Worm (Caenorhabditis elegans) whole organism, L3 larva: ENCODE results near the gene magu-1.

Source experiments
- R02D3.7 ChIP-seq: fragments of 150-350 bp; optimal IDR thresholded peaks from 2 replicates; lab custom pipeline; 2014; ENCODE audit warnings: missing biosample characterization, missing genetic modification characterization
- aly-2 ChIP-seq: fragments of 150-350 bp; optimal IDR thresholded peaks from 2 replicates; lab custom pipeline; 2014; ENCODE audit warnings: missing biosample characterization, missing genetic modification characterization
- ama-1 ChIP-seq: fragments of 150-350 bp; optimal IDR thresholded peaks from 2 replicates; lab custom pipeline; 2018
- ceh-28 ChIP-seq: fragments of 150-350 bp; optimal IDR thresholded peaks from 2 replicates; lab custom pipeline; 2014; ENCODE audit warnings: missing biosample characterization, missing genetic modification reagents, missing genetic modification characterization
- ceh-9 ChIP-seq: sonication (generic microtip); optimal IDR thresholded peaks from 2 replicates; lab custom pipeline; 2018; ENCODE audit warnings: missing biosample characterization, missing genetic modification characterization
- daf-12 ChIP-seq: fragments of 150-350 bp; optimal IDR thresholded peaks from 2 replicates; lab custom pipeline; 2014; ENCODE audit warnings: missing biosample characterization, missing genetic modification reagents, missing genetic modification characterization
- egl-27 ChIP-seq: sonication (generic microtip); optimal IDR thresholded peaks from 4 replicates; lab custom pipeline; 2017; ENCODE audit warnings: missing biosample characterization, missing genetic modification reagents, missing genetic modification characterization
- egl-5 ChIP-seq: fragments of 150-350 bp; optimal IDR thresholded peaks from 2 replicates; lab custom pipeline; 2017; ENCODE audit warnings: missing biosample characterization, missing genetic modification reagents, missing genetic modification characterization, inconsistent platforms
- elt-1 ChIP-seq: fragments of 150-350 bp; optimal IDR thresholded peaks from 2 replicates; lab custom pipeline; 2014; ENCODE audit warnings: missing biosample characterization, missing genetic modification characterization
- elt-2 ChIP-seq: sonication (generic microtip); optimal IDR thresholded peaks from 2 replicates; lab custom pipeline; 2016; ENCODE audit warnings: missing genetic modification reagents, mild to moderate bottlenecking, missing genetic modification characterization, missing compliant biosample characterization
- elt-3 ChIP-seq, 3 experiments: fragments of 150-350 bp in 1 of 3; sonication (generic microtip) in 2 of 3; optimal IDR thresholded peaks; 2 replicates in 2 of 3; 4 replicates in 1 of 3; lab custom pipeline; 2014 to 2017; ENCODE audit warnings: missing biosample characterization in 3 of 3, missing genetic modification characterization in 3 of 3
- eor-1 ChIP-seq, 2 experiments: fragments of 150-350 bp; optimal IDR thresholded peaks; 2 replicates each; lab custom pipeline; 2014 to 2018; ENCODE audit warnings: missing biosample characterization in 2 of 2, missing genetic modification characterization in 2 of 2
- fkh-10 ChIP-seq: sonication (generic microtip); optimal IDR thresholded peaks from 2 replicates; lab custom pipeline; 2017; ENCODE audit warnings: missing biosample characterization, missing genetic modification reagents, missing genetic modification characterization
- fkh-2 ChIP-seq: fragments of 150-350 bp; optimal IDR thresholded peaks from 2 replicates; lab custom pipeline; 2014; ENCODE audit warnings: missing biosample characterization, missing genetic modification reagents, missing genetic modification characterization
- fos-1 ChIP-seq: fragments of 150-350 bp; optimal IDR thresholded peaks from 2 replicates; lab custom pipeline; 2014; ENCODE audit warnings: missing biosample characterization, missing genetic modification characterization
- hmg-11 ChIP-seq: sonication (generic microtip); optimal IDR thresholded peaks from 2 replicates; lab custom pipeline; 2016; ENCODE audit warnings: missing genetic modification characterization, missing compliant biosample characterization
- jun-1 ChIP-seq: fragments of 150-350 bp; optimal IDR thresholded peaks from 2 replicates; lab custom pipeline; 2014; ENCODE audit warnings: missing biosample characterization, missing genetic modification reagents, missing genetic modification characterization
- lin-15B ChIP-seq: fragments of 150-350 bp; optimal IDR thresholded peaks from 2 replicates; lab custom pipeline; 2014; ENCODE audit warnings: missing biosample characterization, missing genetic modification characterization
- lin-39 ChIP-seq: fragments of 150-350 bp; optimal IDR thresholded peaks from 2 replicates; lab custom pipeline; 2018; ENCODE audit warnings: missing biosample characterization, missing genetic modification reagents, missing genetic modification characterization
- lsy-12 ChIP-seq: sonication (generic microtip); optimal IDR thresholded peaks from 2 replicates; lab custom pipeline; 2016; ENCODE audit warnings: mild to moderate bottlenecking, missing genetic modification characterization, missing compliant biosample characterization
- mdl-1 ChIP-seq: fragments of 150-350 bp; optimal IDR thresholded peaks from 2 replicates; lab custom pipeline; 2014; ENCODE audit warnings: missing biosample characterization, missing genetic modification characterization
- mml-1 ChIP-seq: fragments of 150-350 bp; sonication (generic microtip); optimal IDR thresholded peaks from 3 replicates; lab custom pipeline; 2014; ENCODE audit warnings: missing biosample characterization, missing genetic modification characterization
- nfya-1 ChIP-seq: sonication (generic microtip); optimal IDR thresholded peaks from 2 replicates; lab custom pipeline; 2017; ENCODE audit warnings: missing genetic modification characterization, mild to moderate bottlenecking, missing compliant biosample characterization, antibody characterized with exemption, moderate library complexity; ENCODE audit not compliant: insufficient read depth
- nhr-11 ChIP-seq: fragments of 150-350 bp; optimal IDR thresholded peaks from 2 replicates; lab custom pipeline; 2014; ENCODE audit warnings: missing biosample characterization, missing genetic modification characterization
- nhr-12 ChIP-seq: fragments of 150-350 bp; optimal IDR thresholded peaks from 2 replicates; lab custom pipeline; 2014; ENCODE audit warnings: missing biosample characterization, missing genetic modification characterization
- nhr-23 ChIP-seq: fragments of 150-350 bp; optimal IDR thresholded peaks from 2 replicates; lab custom pipeline; 2014; ENCODE audit warnings: missing biosample characterization, missing genetic modification reagents, missing genetic modification characterization
- nhr-25 ChIP-seq: sonication (generic microtip); optimal IDR thresholded peaks from 2 replicates; lab custom pipeline; 2017; ENCODE audit warnings: missing biosample characterization, missing genetic modification characterization
- nhr-28 ChIP-seq: fragments of 150-350 bp; optimal IDR thresholded peaks from 2 replicates; lab custom pipeline; 2014; ENCODE audit warnings: missing biosample characterization, missing genetic modification characterization
- nhr-67 ChIP-seq: fragments of 150-350 bp; optimal IDR thresholded peaks from 2 replicates; lab custom pipeline; 2014; ENCODE audit warnings: missing biosample characterization, missing genetic modification characterization
- nhr-76 ChIP-seq: fragments of 150-350 bp; sonication (generic microtip); optimal IDR thresholded peaks from 5 replicates; lab custom pipeline; 2014; ENCODE audit warnings: missing biosample characterization, missing genetic modification characterization
- nhr-77 ChIP-seq: fragments of 150-350 bp; optimal IDR thresholded peaks from 2 replicates; lab custom pipeline; 2014; ENCODE audit warnings: missing biosample characterization, missing genetic modification characterization
- pha-4 ChIP-seq: fragments of 150-350 bp; optimal IDR thresholded peaks from 2 replicates; lab custom pipeline; 2014; ENCODE audit warnings: missing biosample characterization, missing genetic modification reagents, missing genetic modification characterization
- pqm-1 ChIP-seq: fragments of 150-350 bp; optimal IDR thresholded peaks from 2 replicates; lab custom pipeline; 2017; ENCODE audit warnings: missing biosample characterization, missing genetic modification characterization, inconsistent platforms
- sea-2 ChIP-seq: fragments of 150-350 bp; sonication (generic microtip); optimal IDR thresholded peaks from 4 replicates; lab custom pipeline; 2014; ENCODE audit warnings: missing biosample characterization, missing genetic modification reagents, missing genetic modification characterization
- skn-1 ChIP-seq: fragments of 150-350 bp; optimal IDR thresholded peaks from 2 replicates; lab custom pipeline; 2014; ENCODE audit warnings: missing biosample characterization, missing genetic modification characterization
- snpc-4 ChIP-seq: fragments of 150-350 bp; optimal IDR thresholded peaks from 2 replicates; lab custom pipeline; 2014; ENCODE audit warnings: missing biosample characterization, missing genetic modification characterization
- tbx-2 ChIP-seq: sonication (generic microtip); optimal IDR thresholded peaks from 2 replicates; lab custom pipeline; 2016; ENCODE audit warnings: mild to moderate bottlenecking, missing genetic modification characterization, missing compliant biosample characterization
- unc-62 ChIP-seq: fragments of 150-350 bp; sonication (generic microtip); optimal IDR thresholded peaks from 4 replicates; lab custom pipeline; 2014; ENCODE audit warnings: missing biosample characterization, missing genetic modification reagents, missing genetic modification characterization
- zag-1 ChIP-seq: fragments of 150-350 bp; optimal IDR thresholded peaks from 2 replicates; lab custom pipeline; 2014; ENCODE audit warnings: missing biosample characterization, missing genetic modification characterization
- ztf-11 ChIP-seq: fragments of 150-350 bp; optimal IDR thresholded peaks from 2 replicates; lab custom pipeline; 2014; ENCODE audit warnings: missing biosample characterization, missing genetic modification characterization
- ztf-4 ChIP-seq: fragments of 150-350 bp; optimal IDR thresholded peaks from 2 replicates; lab custom pipeline; 2014; ENCODE audit warnings: missing biosample characterization, missing genetic modification characterization

The magu-1 gene

DNA sequence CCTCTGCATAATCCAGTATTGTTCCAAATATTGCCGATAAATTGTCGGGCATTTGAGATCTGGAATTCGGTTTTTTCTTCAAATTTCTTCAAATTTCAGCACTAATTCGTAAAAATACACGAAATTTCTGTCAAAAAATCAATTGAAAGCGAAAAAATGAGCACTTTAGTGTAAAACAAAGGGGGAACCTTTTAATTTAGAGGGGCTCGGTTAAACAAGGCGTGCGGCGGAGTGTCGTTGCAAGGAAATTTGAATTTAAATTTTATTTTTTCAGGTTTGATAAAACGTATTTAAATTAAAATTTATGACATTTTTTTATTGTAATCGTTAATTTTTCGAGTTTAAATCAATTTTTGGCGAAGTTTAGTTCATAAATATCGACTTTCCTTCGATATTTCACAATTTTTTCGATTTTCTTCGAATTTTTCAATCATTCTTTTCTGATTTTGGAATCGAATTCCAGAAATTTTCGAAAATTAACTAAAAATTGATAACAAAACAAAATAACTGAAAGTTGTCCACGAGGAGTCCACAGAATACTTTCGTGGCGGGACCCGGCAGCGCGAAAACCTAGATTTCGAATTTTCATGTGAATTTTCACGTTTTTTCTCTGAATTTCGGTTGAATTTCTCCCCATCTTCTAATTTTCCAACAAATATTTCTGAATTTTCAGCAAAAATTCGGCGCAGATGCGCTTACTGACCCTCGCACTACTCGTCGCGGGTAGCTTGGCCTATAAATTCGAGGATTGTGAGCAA is at the start of gene magu-1, which contains the start of gene nemp-1:
TSS of gene magu-1 (minus strand) at position 59 of the 758 bp plus-strand sequence.
TSS of gene nemp-1 (plus strand) at position 674 of the 758 bp plus-strand sequence.
- no peak for TF ChIP-seq nfya-1 (tag; lab: Kevin White, UChicago)
- no peak for TF ChIP-seq sea-2 (GFP tag; lab: Kevin White, UChicago)
- TF ChIP-seq daf-12 (tag; lab: Kevin White, UChicago): no peak
- no peak for TF ChIP-seq fos-1 (tag; lab: Kevin White, UChicago)
- no peak for TF ChIP-seq elt-1 (tag; lab: Kevin White, UChicago)
- TF ChIP-seq pqm-1: no peak
- TF ChIP-seq fkh-10 (GFP tag; lab: Kevin White, UChicago): no peak
- peak; percentile 8 for TF ChIP-seq pha-4 (tag; lab: Kevin White, UChicago)
- TF ChIP-seq mdl-1: no peak
- TF ChIP-seq nhr-76: no peak
- TF ChIP-seq elt-2 (tag; lab: Kevin White, UChicago): no peak
- TF ChIP-seq lin-39 (tag; lab: Kevin White, UChicago): no peak
- no peak for TF ChIP-seq mml-1
- peak; percentile 17 for TF ChIP-seq lin-15B (tag; lab: Kevin White, UChicago)
- no peak for TF ChIP-seq egl-5 (tag; lab: Kevin White, UChicago)
- TF ChIP-seq hmg-11 (tag; lab: Kevin White, UChicago): no peak
- TF ChIP-seq, all 47 proteins: peak for 2

DNA sequence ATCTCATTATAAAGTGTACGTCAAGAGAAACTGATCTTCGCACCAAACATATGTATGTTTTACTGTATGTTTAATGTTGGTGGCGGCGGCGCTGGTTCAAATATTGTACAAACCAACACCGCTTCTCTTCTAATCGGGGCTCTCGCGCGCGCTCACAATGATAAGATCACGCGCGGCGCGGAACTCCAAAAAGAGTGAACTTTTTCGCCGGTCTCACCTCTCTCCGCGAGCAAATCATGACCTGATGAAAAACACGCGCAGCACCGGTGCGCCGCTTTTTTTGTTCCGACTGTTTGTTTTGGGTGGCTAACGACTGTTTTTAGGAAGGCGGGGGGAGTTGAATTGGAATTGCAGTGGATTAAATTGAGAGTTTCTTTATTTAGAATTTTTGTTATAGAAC is 41.9 kb upstream of the magu-1 start:
- TF ChIP-seq unc-62 (GFP tag; lab: Kevin White, UChicago): no peak
- no peak for TF ChIP-seq nhr-23 (tag; lab: Kevin White, UChicago)
- TF ChIP-seq nhr-77 (tag; lab: Kevin White, UChicago): no peak
- TF ChIP-seq pha-4 (tag; lab: Kevin White, UChicago): peak; percentile 16
- no peak for TF ChIP-seq ztf-4 (tag; lab: Kevin White, UChicago)

ce11 chrIII:512117-512516 is 40.6 kb upstream of the magu-1 start, which contains the start of gene F30H5.3:
F30H5.3 (minus strand) TSS chrIII:512217.
- TF ChIP-seq fkh-2 (tag; lab: Kevin White, UChicago) (no peak), tbx-2 (tag; lab: Kevin White, UChicago) (no peak), pqm-1 (no peak), lin-39 (tag; lab: Kevin White, UChicago) (no peak), elt-3 (tag; optimal IDR thresholded peaks at IDR 0.05; lab: Kevin White, UChicago) (no peak), nhr-76 (no peak), ceh-28 (tag; lab: Kevin White, UChicago) (no peak), R02D3.7 (tag; lab: Kevin White, UChicago) (no peak), nhr-28 (no peak), nhr-25 (tag; lab: Kevin White, UChicago) (no peak), elt-2 (tag; lab: Kevin White, UChicago) (no peak), nhr-77 (tag; lab: Kevin White, UChicago) (no peak), nhr-67 (tag; lab: Kevin White, UChicago) (no peak), nhr-11 (tag; lab: Kevin White, UChicago) (no peak), elt-1 (tag; lab: Kevin White, UChicago) (no peak)

DNA sequence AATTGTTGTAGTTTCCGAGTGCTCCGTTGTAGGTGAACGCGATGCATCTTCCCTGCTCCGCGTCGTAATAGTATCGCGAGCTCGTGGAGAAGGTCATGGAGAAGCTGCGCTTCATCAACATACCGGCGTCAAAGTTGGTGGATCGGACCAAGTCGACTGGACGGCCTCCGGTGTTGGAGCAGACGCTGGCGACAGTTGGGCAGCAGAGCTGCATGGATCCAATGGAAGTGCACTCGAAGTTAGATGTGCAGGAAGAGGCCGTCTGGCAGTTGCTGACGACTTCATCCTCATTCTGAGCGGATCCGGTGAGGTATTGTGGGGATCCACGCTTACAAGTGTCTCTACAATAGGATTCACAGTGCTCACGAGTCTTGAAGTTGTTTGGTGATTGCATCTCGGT is 37.5 kb upstream of the magu-1 start:
- TF ChIP-seq lin-15B (tag; lab: Kevin White, UChicago) (no peak), elt-2 (tag; lab: Kevin White, UChicago) (no peak), daf-12 (tag; lab: Kevin White, UChicago) (no peak), eor-1 (tag; optimal IDR thresholded peaks at IDR 0.05; lab: Kevin White, UChicago) (no peak)

DNA sequence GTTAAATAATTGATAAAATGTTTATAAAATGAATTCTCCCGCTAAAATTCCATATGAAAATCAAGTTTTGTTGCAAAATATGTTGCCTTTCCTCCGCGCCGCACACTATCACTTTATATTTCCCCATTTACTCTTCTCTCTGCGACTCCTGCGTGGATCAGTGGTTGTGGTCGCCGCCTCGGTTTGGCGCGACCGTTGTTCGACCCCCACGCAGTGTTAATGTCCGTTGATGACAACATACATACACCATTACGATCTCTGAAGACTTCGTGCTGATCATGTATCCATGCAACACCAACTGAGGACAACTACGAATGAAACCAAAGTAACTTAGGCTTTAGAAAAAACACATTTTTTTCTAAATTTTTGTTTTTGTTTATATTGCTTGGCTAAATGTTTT is 31.1 kb upstream of the magu-1 start:
- TF ChIP-seq ceh-28 (tag; lab: Kevin White, UChicago) (no peak), jun-1 (no peak), lsy-12 (tag; lab: Kevin White, UChicago) (peak; percentile 66), pha-4 (tag; lab: Kevin White, UChicago) (peak; percentile 82), ceh-9 (tag; lab: Kevin White, UChicago) (no peak), fkh-2 (tag; lab: Kevin White, UChicago) (no peak), nfya-1 (tag; lab: Kevin White, UChicago) (no peak), zag-1 (tag; lab: Kevin White, UChicago) (no peak), ama-1 (lab: Kevin White, UChicago) (peak; percentile 17), nhr-77 (tag; lab: Kevin White, UChicago) (peak; percentile 29), snpc-4 (tag; lab: Kevin White, UChicago) (peak; percentile 57), nhr-76 (no peak), lin-15B (tag; lab: Kevin White, UChicago) (peak; percentile 23), hmg-11 (tag; lab: Kevin White, UChicago) (peak; percentile 93), ztf-11 (no peak), unc-62 (GFP tag; lab: Kevin White, UChicago) (no peak), ztf-4 (tag; lab: Kevin White, UChicago) (no peak), fos-1 (tag; lab: Kevin White, UChicago) (no peak), skn-1 (tag; lab: Kevin White, UChicago) (peak; percentile 67), lin-39 (tag; lab: Kevin White, UChicago) (peak; percentile 95), elt-2 (tag; lab: Kevin White, UChicago) (peak; percentile 63), nhr-12 (tag; lab: Kevin White, UChicago) (no peak), eor-1 (tag; optimal IDR thresholded peaks at IDR 0.05; lab: Kevin White, UChicago) (no peak), nhr-25 (tag; lab: Kevin White, UChicago) (no peak), aly-2 (no peak), nhr-67 (tag; lab: Kevin White, UChicago) (no peak), egl-27 (tag; lab: Kevin White, UChicago) (peak; percentile 24)
